Worm (Caenorhabditis elegans) whole organism, L4/young adult: ENCODE data around the gene gadr-3.

Experiments
- W03F9.2 ChIP-seq: fragments of 150-350 bp; optimal IDR thresholded peaks from 2 replicates; lab custom pipeline; 2014; ENCODE audit warnings: missing biosample characterization, missing genetic modification characterization
- dao-5 ChIP-seq: sonication (generic microtip); optimal IDR thresholded peaks from 2 replicates; lab custom pipeline; 2016; ENCODE audit warnings: missing genotype, missing genetic modification characterization, moderate library complexity, missing compliant biosample characterization
- him-1 ChIP-seq: sonication (generic microtip); optimal IDR thresholded peaks from 2 replicates; lab custom pipeline; 2016; ENCODE audit warnings: missing genotype, missing genetic modification reagents, missing genetic modification characterization, missing compliant biosample characterization

The gadr-3 gene

ce11 chrIII:6285890-6286289 is at the start of gene gadr-3:
Gene gadr-3, minus strand, starts transcription at chrIII:6285990.
- TF ChIP-seq him-1 = no peak
- no peak for TF ChIP-seq dao-5 (tag; lab: Kevin White, UChicago)
- TF ChIP-seq W03F9.2 (tag; lab: Kevin White, UChicago) = no peak

ce11 chrIII:6334364-6334763 is 48.6 kb upstream of the gadr-3 start:
- TF ChIP-seq dao-5 (tag; lab: Kevin White, UChicago) (no peak), him-1 (no peak), W03F9.2 (tag; lab: Kevin White, UChicago) (no peak)

- TF ChIP-seq dao-5 (tag; lab: Kevin White, UChicago) = no peak
- TF ChIP-seq him-1 = no peak
- TF ChIP-seq W03F9.2 (tag; lab: Kevin White, UChicago) = no peak
Measured at ce11 chrIII:6331211-6331782, 45.5 kb upstream of the gadr-3 start, which contains the start of gene C56G2.4. Gene C56G2.4, plus strand, starts transcription at chrIII:6331732.

- no peak for TF ChIP-seq W03F9.2 (tag; lab: Kevin White, UChicago)
- TF ChIP-seq him-1 = no peak
- no peak for TF ChIP-seq dao-5 (tag; lab: Kevin White, UChicago)
Measured at ce11 chrIII:6324139-6324538, 38.3 kb upstream of the gadr-3 start, which contains the start of gene C56G2.5. Gene C56G2.5, minus strand, starts transcription at chrIII:6324239.

ce11 chrIII:6317345-6317744 is 31.6 kb upstream of the gadr-3 start:
- no peak for TF ChIP-seq him-1
- TF ChIP-seq W03F9.2 (tag; lab: Kevin White, UChicago) = no peak
- no peak for TF ChIP-seq dao-5 (tag; lab: Kevin White, UChicago)

ce11 chrIII:6316795-6317194 is 31.0 kb upstream of the gadr-3 start:
- TF ChIP-seq W03F9.2 (tag; lab: Kevin White, UChicago) = no peak
- TF ChIP-seq him-1 = no peak
- no peak for TF ChIP-seq dao-5 (tag; lab: Kevin White, UChicago)

ce11 chrIII:6315515-6315914 is 29.7 kb upstream of the gadr-3 start:
- no peak for TF ChIP-seq dao-5 (tag; lab: Kevin White, UChicago)
- TF ChIP-seq W03F9.2 (tag; lab: Kevin White, UChicago) = no peak
- TF ChIP-seq him-1 = no peak

ce11 chrIII:6312244-6312643 is 26.5 kb upstream of the gadr-3 start:
- no peak for TF ChIP-seq him-1
- TF ChIP-seq W03F9.2 (tag; lab: Kevin White, UChicago) = no peak
- TF ChIP-seq dao-5 (tag; lab: Kevin White, UChicago) = no peak

- TF ChIP-seq W03F9.2 (tag; lab: Kevin White, UChicago) (no peak), dao-5 (tag; lab: Kevin White, UChicago) (no peak), him-1 (no peak)
Measured at ce11 chrIII:6311452-6311851, 25.7 kb upstream of the gadr-3 start.

ce11 chrIII:6310352-6310751 is 24.6 kb upstream of the gadr-3 start:
- TF ChIP-seq W03F9.2 (tag; lab: Kevin White, UChicago) (no peak), him-1 (no peak), dao-5 (tag; lab: Kevin White, UChicago) (no peak)

- TF ChIP-seq W03F9.2 (tag; lab: Kevin White, UChicago) (no peak), him-1 (no peak), dao-5 (tag; lab: Kevin White, UChicago) (no peak)
Measured at ce11 chrIII:6309066-6309465, 23.3 kb upstream of the gadr-3 start, which contains the start of gene gar-2. Gene gar-2, plus strand, starts transcription at chrIII:6309366.

- no peak for TF ChIP-seq dao-5 (tag; lab: Kevin White, UChicago)
- TF ChIP-seq him-1 = no peak
- TF ChIP-seq W03F9.2 (tag; lab: Kevin White, UChicago) = no peak
Measured at ce11 chrIII:6307832-6308231, 22.0 kb upstream of the gadr-3 start.

ce11 chrIII:6303787-6304186 is 18.0 kb upstream of the gadr-3 start:
- TF ChIP-seq dao-5 (tag; lab: Kevin White, UChicago) = no peak
- no peak for TF ChIP-seq W03F9.2 (tag; lab: Kevin White, UChicago)
- no peak for TF ChIP-seq him-1

ce11 chrIII:6303114-6303647 is 17.4 kb upstream of the gadr-3 start, which contains the start of gene F47D12.9:
Gene F47D12.9, minus strand, starts transcription at chrIII:6303380.
- TF ChIP-seq dao-5 (tag; lab: Kevin White, UChicago) = no peak
- TF ChIP-seq him-1 = peak; percentile 45

- TF ChIP-seq dao-5 (tag; lab: Kevin White, UChicago) (no peak), him-1 (no peak), W03F9.2 (tag; lab: Kevin White, UChicago) (no peak)
Measured at ce11 chrIII:6300297-6300696, 14.5 kb upstream of the gadr-3 start.
